Worm (Caenorhabditis elegans): ENCODE data around the gene M142.8.

Gene M142.8

ce11 chrIII:10902341-10902740 is 31.1 kb upstream of the M142.8 start, which contains the start of gene unc-119:
Gene unc-119, plus strand, starts transcription at chrIII:10902641.
- no peak for TF ChIP-seq zag-1 (tag; optimal IDR thresholded peaks at IDR 0.05)
- no peak for TF ChIP-seq lin-35 (GFP tag; optimal IDR thresholded peaks at IDR 0.05)
- TF ChIP-seq nhr-11 (tag; optimal IDR thresholded peaks at IDR 0.05) = no peak
- TF ChIP-seq nhr-19 (GFP tag; conservative IDR thresholded peaks at IDR 0.05) = no peak
- no peak for TF ChIP-seq jun-1 (tag; optimal IDR thresholded peaks at IDR 0.05)
- TF ChIP-seq nhr-85 (tag) = no peak
- no peak for TF ChIP-seq pax-3 (tag; optimal IDR thresholded peaks at IDR 0.05)

- TF ChIP-seq lin-35 (GFP tag; optimal IDR thresholded peaks at IDR 0.05) (no peak), pag-3 (tag; optimal IDR thresholded peaks at IDR 0.05; ENCODE audit: borderline replicate concordance, insufficient read depth) (no peak), hpl-2 (GFP tag; optimal IDR thresholded peaks at IDR 0.05) (no peak), swsn-7 (tag; optimal IDR thresholded peaks at IDR 0.05) (peak; percentile 45), unc-86 (tag; optimal IDR thresholded peaks at IDR 0.05) (peak; percentile 12), nhr-76 (tag; optimal IDR thresholded peaks at IDR 0.05) (no peak), nhr-90 (tag; optimal IDR thresholded peaks at IDR 0.05; ENCODE audit: poor library complexity) (no peak), zip-4 (GFP tag; optimal IDR thresholded peaks at IDR 0.05) (no peak), egl-13 (tag; optimal IDR thresholded peaks at IDR 0.05) (peak; percentile 63), ztf-4 (tag; optimal IDR thresholded peaks at IDR 0.05) (peak; percentile 50), ceh-8 (GFP tag; optimal IDR thresholded peaks at IDR 0.05) (no peak), mep-1 (tag; optimal IDR thresholded peaks at IDR 0.05) (peak; percentile 42), zag-1 (tag; optimal IDR thresholded peaks at IDR 0.05) (no peak), egl-27 (tag; optimal IDR thresholded peaks at IDR 0.05) (no peak), hlh-4 (tag; optimal IDR thresholded peaks at IDR 0.05) (no peak), sox-4 (tag; optimal IDR thresholded peaks at IDR 0.05) (peak; percentile 43), tbx-2 (tag; optimal IDR thresholded peaks at IDR 0.05) (peak; percentile 8), dsc-1 (tag; optimal IDR thresholded peaks at IDR 0.05) (peak; percentile 82), nhr-20 (tag; optimal IDR thresholded peaks at IDR 0.05) (peak; percentile 4), ceh-82 (tag; optimal IDR thresholded peaks at IDR 0.05) (peak in 1 of 3 experiments; percentile 37), xbp-1 (tag; optimal IDR thresholded peaks at IDR 0.05) (peak; percentile 59), lin-14 (GFP tag; optimal IDR thresholded peaks at IDR 0.05) (peak; percentile 79), nhr-71 (tag; optimal IDR thresholded peaks at IDR 0.05) (peak; percentile 73), snu-23 (GFP tag; optimal IDR thresholded peaks at IDR 0.05) (peak; percentile 43), lir-3 (tag; optimal IDR thresholded peaks at IDR 0.05; ENCODE audit: poor library complexity) (peak; percentile 14), pax-3 (tag; optimal IDR thresholded peaks at IDR 0.05) (peak; percentile 80), mef-2 (tag; optimal IDR thresholded peaks at IDR 0.05) (no peak), nhr-47 (tag; optimal IDR thresholded peaks at IDR 0.05) (peak; percentile 80), fkh-10 (GFP tag; optimal IDR thresholded peaks at IDR 0.05) (peak; percentile 50), C16A3.4 (tag; optimal IDR thresholded peaks at IDR 0.05) (no peak), fkh-8 (tag; optimal IDR thresholded peaks at IDR 0.05) (peak; percentile 98), C34B4.2 (tag; optimal IDR thresholded peaks at IDR 0.05) (no peak), pqm-1 (tag; optimal IDR thresholded peaks at IDR 0.05) (no peak), jun-1 (tag; optimal IDR thresholded peaks at IDR 0.05) (no peak), nhr-11 (tag; optimal IDR thresholded peaks at IDR 0.05) (peak; percentile 60), lsy-2 (tag; optimal IDR thresholded peaks at IDR 0.05) (peak; percentile 10 to 30), blmp-1 (tag; optimal IDR thresholded peaks at IDR 0.05) (no peak)
These were observed 30.3 kb upstream of the M142.8 start for ce11 chrIII:10903009-10903609.

Data from whole organism, L1 larva.